Comparison of ENCODE assay signal across 3 worm cellular contexts in genomic region chrIII:7162065-7162762, ce11.
TF ChIP-seq lines count a peak whose summit lies in the region.

Gene syf-2 (minus strand): TSS chrIII:7162115.
Gene K04G7.1 (plus strand): TSS chrIII:7162712.

TF ChIP-seq in whole organism, L1 larva, 84 proteins besides CTCF, POLR2A, EP300 and RAD21 (continued from another document and continues in another):
- TF ChIP-seq nhr-77 (tag; optimal IDR thresholded peaks at IDR 0.05; lab: Kevin White, UChicago) (peak; percentile 89), irx-1 (tag; optimal IDR thresholded peaks at IDR 0.05; lab: Kevin White, UChicago) (peak; percentile 70), zag-1 (tag; optimal IDR thresholded peaks at IDR 0.05; lab: Kevin White, UChicago) (peak; percentile 20), nhr-84 (tag; optimal IDR thresholded peaks at IDR 0.05; lab: Kevin White, UChicago) (no peak), ces-1 (GFP tag; optimal IDR thresholded peaks at IDR 0.05; lab: Kevin White, UChicago) (no peak), C04F5.9 (tag; optimal IDR thresholded peaks at IDR 0.05; lab: Kevin White, UChicago) (peak; percentile 64), lin-39 (tag; optimal IDR thresholded peaks at IDR 0.05; lab: Kevin White, UChicago) (peak; percentile 76), ceh-82 (tag; optimal IDR thresholded peaks at IDR 0.05; lab: Kevin White, UChicago) (peak; percentile 55 to 96 (median 67)), fkh-10 (GFP tag; optimal IDR thresholded peaks at IDR 0.05; lab: Kevin White, UChicago) (peak; percentile 71), isw-1 (GFP tag; IDR thresholded peaks at IDR 0.05; lab: Robert Waterston, UW) (peak; percentile 90), ztf-4 (tag; optimal IDR thresholded peaks at IDR 0.05; lab: Kevin White, UChicago) (peak; percentile 77), unc-130 (tag; optimal IDR thresholded peaks at IDR 0.05; lab: Kevin White, UChicago) (peak; percentile 83), nhr-47 (tag; optimal IDR thresholded peaks at IDR 0.05; lab: Kevin White, UChicago) (peak; percentile 90), tlp-1 (tag; optimal IDR thresholded peaks at IDR 0.05; lab: Kevin White, UChicago) (no peak), xbp-1 (tag; optimal IDR thresholded peaks at IDR 0.05; lab: Kevin White, UChicago) (peak; percentile 91), vab-15 (tag; optimal IDR thresholded peaks at IDR 0.05; lab: Kevin White, UChicago) (no peak), pag-3 (tag; optimal IDR thresholded peaks at IDR 0.05; lab: Kevin White, UChicago; ENCODE audit: borderline replicate concordance, insufficient read depth) (no peak), snu-23 (GFP tag; optimal IDR thresholded peaks at IDR 0.05; lab: Kevin White, UChicago) (peak; percentile 92), ama-1 (optimal IDR thresholded peaks at IDR 0.05; lab: Kevin White, UChicago) (peak; percentile 56), nhr-28 (tag; optimal IDR thresholded peaks at IDR 0.05; lab: Kevin White, UChicago) (no peak), nhr-85 (tag; lab: Kevin White, UChicago) (peak; percentile 97), lin-13 (GFP tag; optimal IDR thresholded peaks at IDR 0.05; lab: Kevin White, UChicago) (peak; percentile 100), hpl-2 (GFP tag; optimal IDR thresholded peaks at IDR 0.05; lab: Kevin White, UChicago) (peak; percentile 52), nhr-12 (tag; optimal IDR thresholded peaks at IDR 0.05; lab: Kevin White, UChicago) (no peak), elt-2 (tag; optimal IDR thresholded peaks at IDR 0.05; lab: Kevin White, UChicago) (peak; percentile 45), nhr-11 (tag; optimal IDR thresholded peaks at IDR 0.05; lab: Kevin White, UChicago) (peak; percentile 70), ztf-11 (tag; optimal IDR thresholded peaks at IDR 0.05; lab: Kevin White, UChicago) (peak in 1 of 2 experiments; percentile 57), efl-3 (GFP tag; optimal IDR thresholded peaks at IDR 0.05; lab: Kevin White, UChicago) (no peak), ceh-8 (GFP tag; optimal IDR thresholded peaks at IDR 0.05; lab: Kevin White, UChicago) (peak; percentile 46), pax-3 (tag; optimal IDR thresholded peaks at IDR 0.05; lab: Kevin White, UChicago) (peak; percentile 82), lin-15B (tag; optimal IDR thresholded peaks at IDR 0.05; lab: Kevin White, UChicago) (peak; percentile 99), unc-86 (tag; optimal IDR thresholded peaks at IDR 0.05; lab: Kevin White, UChicago) (peak; percentile 85), unc-98 (GFP tag; IDR thresholded peaks at IDR 0.05; lab: Robert Waterston, UW) (no peak), mab-9 (GFP tag; IDR thresholded peaks at IDR 0.05; lab: Robert Waterston, UW) (peak; percentile 61; the same call in 1 of the 2 replicates), unc-30 (tag; optimal IDR thresholded peaks at IDR 0.05; lab: Kevin White, UChicago) (no peak), jun-1 (tag; optimal IDR thresholded peaks at IDR 0.05; lab: Kevin White, UChicago) (peak; percentile 86), dpl-1 (GFP tag; optimal IDR thresholded peaks at IDR 0.05; lab: Kevin White, UChicago) (peak; percentile 90 to 94 (median 91)), aha-1 (tag; optimal IDR thresholded peaks at IDR 0.05; lab: Kevin White, UChicago) (peak; percentile 72), aly-2 (tag; optimal IDR thresholded peaks at IDR 0.05; lab: Kevin White, UChicago) (peak; percentile 8), hlh-4 (tag; optimal IDR thresholded peaks at IDR 0.05; lab: Kevin White, UChicago) (no peak), swsn-7 (tag; optimal IDR thresholded peaks at IDR 0.05; lab: Kevin White, UChicago) (peak; percentile 87), grh-1 (GFP tag; IDR thresholded peaks at IDR 0.05; lab: Robert Waterston, UW) (peak; percentile 80), zip-4 (GFP tag; optimal IDR thresholded peaks at IDR 0.05; lab: Kevin White, UChicago) (peak; percentile 60), rnt-1 (tag; optimal IDR thresholded peaks at IDR 0.05; lab: Kevin White, UChicago) (peak; percentile 84)

TF ChIP-seq in whole organism, L3 larva, 47 proteins besides CTCF, POLR2A, EP300 and RAD21 (continued from another document):
- TF ChIP-seq nhr-67 (tag; optimal IDR thresholded peaks at IDR 0.05; lab: Kevin White, UChicago) (no peak), fos-1 (tag; optimal IDR thresholded peaks at IDR 0.05; lab: Kevin White, UChicago) (no peak), unc-39 (tag; optimal IDR thresholded peaks at IDR 0.05; lab: Kevin White, UChicago) (no peak), egl-27 (tag; optimal IDR thresholded peaks at IDR 0.05; lab: Kevin White, UChicago) (peak; percentile 92), elt-1 (tag; optimal IDR thresholded peaks at IDR 0.05; lab: Kevin White, UChicago) (peak; percentile 59), nhr-11 (tag; optimal IDR thresholded peaks at IDR 0.05; lab: Kevin White, UChicago) (no peak), lin-15B (tag; optimal IDR thresholded peaks at IDR 0.05; lab: Kevin White, UChicago) (peak; percentile 99), egl-5 (tag; optimal IDR thresholded peaks at IDR 0.05; lab: Kevin White, UChicago) (peak; percentile 57), nhr-77 (tag; optimal IDR thresholded peaks at IDR 0.05; lab: Kevin White, UChicago) (no peak), nhr-28 (tag; optimal IDR thresholded peaks at IDR 0.05; lab: Kevin White, UChicago) (no peak), nhr-12 (tag; optimal IDR thresholded peaks at IDR 0.05; lab: Kevin White, UChicago) (no peak), R02D3.7 (tag; optimal IDR thresholded peaks at IDR 0.05; lab: Kevin White, UChicago) (peak; percentile 76), ceh-28 (tag; optimal IDR thresholded peaks at IDR 0.05; lab: Kevin White, UChicago) (peak; percentile 72), lin-39 (tag; optimal IDR thresholded peaks at IDR 0.05; lab: Kevin White, UChicago) (peak; percentile 91), fkh-2 (tag; optimal IDR thresholded peaks at IDR 0.05; lab: Kevin White, UChicago) (no peak), ama-1 (optimal IDR thresholded peaks at IDR 0.05; lab: Kevin White, UChicago) (peak; percentile 43), zag-1 (tag; optimal IDR thresholded peaks at IDR 0.05; lab: Kevin White, UChicago) (no peak), ztf-4 (tag; optimal IDR thresholded peaks at IDR 0.05; lab: Kevin White, UChicago) (no peak), pqm-1 (tag; optimal IDR thresholded peaks at IDR 0.05; lab: Kevin White, UChicago) (peak; percentile 29), daf-12 (tag; optimal IDR thresholded peaks at IDR 0.05; lab: Kevin White, UChicago) (no peak), ceh-9 (tag; optimal IDR thresholded peaks at IDR 0.05; lab: Kevin White, UChicago) (no peak), nhr-237 (tag; optimal IDR thresholded peaks at IDR 0.05; lab: Kevin White, UChicago) (no peak), ztf-11 (tag; optimal IDR thresholded peaks at IDR 0.05; lab: Kevin White, UChicago) (no peak), unc-62 (GFP tag; optimal IDR thresholded peaks at IDR 0.05; lab: Kevin White, UChicago) (peak; percentile 53), nfya-1 (tag; optimal IDR thresholded peaks at IDR 0.05; lab: Kevin White, UChicago; ENCODE audit: insufficient read depth) (peak; percentile 94), hmg-11 (tag; optimal IDR thresholded peaks at IDR 0.05; lab: Kevin White, UChicago) (peak; percentile 65), fkh-10 (GFP tag; optimal IDR thresholded peaks at IDR 0.05; lab: Kevin White, UChicago) (peak; percentile 85), nhr-25 (tag; optimal IDR thresholded peaks at IDR 0.05; lab: Kevin White, UChicago) (peak; percentile 76)
TF ChIP-seq in whole organism, L3 larva: peak in this region for 26.

TF ChIP-seq in whole organism, young adult, 124 proteins besides CTCF, POLR2A, EP300 and RAD21 (continued from another document):
- TF ChIP-seq tlf-1 (GFP tag; optimal IDR thresholded peaks at IDR 0.05; lab: Kevin White, UChicago) (peak; percentile 89), rcor-1 (GFP tag; IDR thresholded peaks at IDR 0.05; lab: Robert Waterston, UW) (peak; percentile 88), attf-5 (GFP tag; optimal IDR thresholded peaks at IDR 0.05; lab: Kevin White, UChicago) (peak; percentile 97), Y95B8A.8 (GFP tag; IDR thresholded peaks at IDR 0.05; lab: Robert Waterston, UW) (peak; percentile 84; the same call in 1 of the 2 replicates), ceh-91 (GFP tag; IDR thresholded peaks at IDR 0.05; lab: Robert Waterston, UW) (peak; percentile 72; the same call in 1 of the 2 replicates), F33H1.4 (GFP tag; IDR thresholded peaks at IDR 0.05; lab: Robert Waterston, UW) (peak; percentile 80), lin-26 (GFP tag; IDR thresholded peaks at IDR 0.05; lab: Robert Waterston, UW) (no peak), lin-54 (GFP tag; optimal IDR thresholded peaks at IDR 0.05; lab: Kevin White, UChicago) (peak; percentile 97), gei-17 (GFP tag; optimal IDR thresholded peaks at IDR 0.05; lab: Kevin White, UChicago) (peak; percentile 26), somi-1 (GFP tag; optimal IDR thresholded peaks at IDR 0.05; lab: Kevin White, UChicago) (peak; percentile 12), snpc-1.3 (tag; optimal IDR thresholded peaks at IDR 0.05; lab: Kevin White, UChicago; ENCODE audit: insufficient read depth) (peak; percentile 76), ceh-27 (GFP tag; optimal IDR thresholded peaks at IDR 0.05; lab: Kevin White, UChicago) (peak; percentile 69), pbrm-1 (GFP tag; IDR thresholded peaks at IDR 0.05; lab: Robert Waterston, UW) (peak; percentile 89), lin-40 (tag; optimal IDR thresholded peaks at IDR 0.05; lab: Kevin White, UChicago) (peak; percentile 79), Y53G8AR.9 (GFP tag; conservative IDR thresholded peaks at IDR 0.05; lab: Robert Waterston, UW) (peak; percentile 78), B0019.2 (GFP tag; conservative IDR thresholded peaks at IDR 0.05; lab: Robert Waterston, UW) (0 out of 2 replicates have a peak, but pooled peaks have one; percentile 44), dox-1 (GFP tag; IDR thresholded peaks at IDR 0.05; lab: Robert Waterston, UW) (peak; percentile 95), madf-6 (GFP tag; IDR thresholded peaks at IDR 0.05; lab: Robert Waterston, UW) (peak; percentile 78), F23B12.7 (tag; optimal IDR thresholded peaks at IDR 0.05; lab: Kevin White, UChicago; ENCODE audit: insufficient read depth) (peak; percentile 80), madf-10 (tag; optimal IDR thresholded peaks at IDR 0.05; lab: Kevin White, UChicago) (peak; percentile 48), hlh-12 (tag; optimal IDR thresholded peaks at IDR 0.05; lab: Kevin White, UChicago) (no peak), rec-8 (tag; optimal IDR thresholded peaks at IDR 0.05; lab: Kevin White, UChicago) (no peak), ceh-100 (GFP tag; IDR thresholded peaks at IDR 0.05; lab: Robert Waterston, UW) (peak; percentile 55; the same call in 1 of the 2 replicates), F22D6.2 (tag; optimal IDR thresholded peaks at IDR 0.05; lab: Kevin White, UChicago) (no peak), F37B4.10 (GFP tag; IDR thresholded peaks at IDR 0.05; lab: Robert Waterston, UW) (no peak), B0035.1 (tag; optimal IDR thresholded peaks at IDR 0.05; lab: Kevin White, UChicago) (no peak), nhr-80 (tag; optimal IDR thresholded peaks at IDR 0.05; lab: Kevin White, UChicago) (peak; percentile 68), hmg-1.2 (GFP tag; IDR thresholded peaks at IDR 0.05; lab: Robert Waterston, UW) (peak; percentile 73), die-1 (tag; optimal IDR thresholded peaks at IDR 0.05; lab: Kevin White, UChicago) (no peak), F49E8.2 (tag; optimal IDR thresholded peaks at IDR 0.05; lab: Kevin White, UChicago; ENCODE audit: insufficient read depth) (peak; percentile 28), F55B11.4 (tag; optimal IDR thresholded peaks at IDR 0.05; lab: Kevin White, UChicago; ENCODE audit: borderline replicate concordance, insufficient read depth) (no peak), ekl-4 (GFP tag; IDR thresholded peaks at IDR 0.05; lab: Robert Waterston, UW) (peak; percentile 94), D2030.7 (GFP tag; IDR thresholded peaks at IDR 0.05; lab: Robert Waterston, UW) (peak; percentile 86), lin-35 (GFP tag; optimal IDR thresholded peaks at IDR 0.05; lab: Kevin White, UChicago) (peak; percentile 39 to 93 (median 45)), unc-130 (GFP tag; optimal IDR thresholded peaks at IDR 0.05; lab: Kevin White, UChicago) (peak; percentile 62), zfh-2 (GFP tag; conservative IDR thresholded peaks at IDR 0.05; lab: Robert Waterston, UW) (peak; percentile 77), ztf-22 (GFP tag; optimal IDR thresholded peaks at IDR 0.05; lab: Kevin White, UChicago) (peak; percentile 7)
TF ChIP-seq in whole organism, young adult: peak in this region for 62.
